Worm (Caenorhabditis elegans) whole organism, L4 larva: ENCODE data around the gene str-217.
"Not testable (repeated sequence)": the region's sequence is repeated elsewhere in the genome, so short reads cannot be mapped to it uniquely, and the experiment has no call there.

Source experiments
- D1046.2 ChIP-seq: fragments of 200-800 bp; sonication (Bioruptor generic); IDR thresholded peaks from 2 replicates; pipeline ENCODE4 v1.3.6; 2022; ENCODE audit warnings: missing genetic modification characterization, missing compliant biosample characterization
- aly-2 ChIP-seq: sonication (generic microtip); optimal IDR thresholded peaks from 2 replicates; lab custom pipeline; 2018; ENCODE audit warnings: missing biosample characterization, missing genetic modification characterization
- ama-1 ChIP-seq: fragments of 150-350 bp; optimal IDR thresholded peaks from 2 replicates; lab custom pipeline; 2014; ENCODE audit warnings: inconsistent platforms, mixed read lengths
- ceh-32 ChIP-seq: sonication (generic microtip); optimal IDR thresholded peaks from 2 replicates; lab custom pipeline; 2016; ENCODE audit warnings: mild to moderate bottlenecking, missing genetic modification characterization, missing compliant biosample characterization; ENCODE audit not compliant: poor library complexity
- dmd-6 ChIP-seq: fragments of 200-800 bp; sonication (Bioruptor generic); IDR thresholded peaks from 2 replicates; pipeline ENCODE4 v1.3.6; 2022; ENCODE audit warnings: missing genetic modification reagents, missing genetic modification characterization, missing compliant biosample characterization
- dmd-9 ChIP-seq: fragments of 200-800 bp; sonication (Bioruptor generic); IDR thresholded peaks from 2 replicates; pipeline ENCODE4 v1.3.6; 2022; ENCODE audit warnings: missing genetic modification reagents, missing genetic modification characterization, missing compliant biosample characterization
- dve-1 ChIP-seq: sonication (generic microtip); optimal IDR thresholded peaks from 2 replicates; lab custom pipeline; 2017; ENCODE audit warnings: antibody characterized with exemption, mild to moderate bottlenecking, missing genetic modification characterization, missing compliant biosample characterization; ENCODE audit not compliant: insufficient read depth
- fkh-10 ChIP-seq: fragments of 150-350 bp; optimal IDR thresholded peaks from 2 replicates; lab custom pipeline; 2014; ENCODE audit warnings: missing biosample characterization, missing genetic modification reagents, missing genetic modification characterization
- gei-8 ChIP-seq: fragments of 200-800 bp; sonication (Bioruptor generic); optimal IDR thresholded peaks from 2 replicates; lab custom pipeline; 2018; ENCODE audit warnings: mild to moderate bottlenecking, missing genetic modification characterization, missing compliant biosample characterization
- lir-3 ChIP-seq: sonication (generic microtip); optimal IDR thresholded peaks from 2 replicates; lab custom pipeline; 2016; ENCODE audit warnings: mild to moderate bottlenecking, missing genetic modification characterization, missing compliant biosample characterization
- nhr-25 ChIP-seq: sonication (generic microtip); optimal IDR thresholded peaks from 2 replicates; lab custom pipeline; 2017; ENCODE audit warnings: missing genetic modification characterization, mild to moderate bottlenecking, missing compliant biosample characterization, antibody characterized with exemption, moderate library complexity, borderline replicate concordance; ENCODE audit not compliant: insufficient read depth
- nhr-76 ChIP-seq: fragments of 150-350 bp; optimal IDR thresholded peaks from 2 replicates; lab custom pipeline; 2014; ENCODE audit warnings: missing biosample characterization, missing genetic modification characterization
- pqm-1 ChIP-seq: sonication (generic microtip); optimal IDR thresholded peaks from 2 replicates; lab custom pipeline; 2017; ENCODE audit warnings: missing biosample characterization, missing genetic modification characterization

DNA sequence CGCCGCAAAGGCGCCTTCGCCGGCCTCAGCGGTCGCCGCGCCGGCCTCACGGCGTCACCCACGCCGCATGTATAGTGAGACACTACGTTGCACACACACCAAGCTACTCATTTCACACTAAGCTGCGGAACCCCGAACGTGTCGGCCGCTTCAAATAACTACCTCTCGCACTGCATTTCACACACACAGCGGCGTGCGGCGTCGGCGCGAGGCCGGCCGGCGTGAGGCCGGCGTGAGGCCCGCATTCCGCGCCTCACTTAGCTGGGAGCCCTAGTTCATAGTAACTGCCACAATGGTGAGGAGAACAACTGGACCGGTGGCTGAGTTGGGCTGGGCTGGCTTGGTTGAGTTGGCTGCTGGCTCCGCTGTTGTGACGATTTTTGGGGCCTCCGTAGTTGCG, 22.0 kb upstream of the str-217 start:
- not testable (repeated sequence) for TF ChIP-seq ceh-32; gei-8 (GFP tag; lab: Kevin White, UChicago); lir-3; aly-2 (tag; lab: Kevin White, UChicago); dve-1; dmd-9 (GFP tag; lab: Robert Waterston, UW); pqm-1 (tag; lab: Kevin White, UChicago); nhr-76 (tag; lab: Kevin White, UChicago); dmd-6 (GFP tag; lab: Robert Waterston, UW); nhr-25 (tag; lab: Kevin White, UChicago); ama-1 (lab: Kevin White, UChicago); D1046.2 (GFP tag; lab: Robert Waterston, UW); fkh-10 (GFP tag; lab: Kevin White, UChicago)
